Fruit fly (Drosophila melanogaster): ENCODE data around the gene wuho.

The wuho gene

DNA sequence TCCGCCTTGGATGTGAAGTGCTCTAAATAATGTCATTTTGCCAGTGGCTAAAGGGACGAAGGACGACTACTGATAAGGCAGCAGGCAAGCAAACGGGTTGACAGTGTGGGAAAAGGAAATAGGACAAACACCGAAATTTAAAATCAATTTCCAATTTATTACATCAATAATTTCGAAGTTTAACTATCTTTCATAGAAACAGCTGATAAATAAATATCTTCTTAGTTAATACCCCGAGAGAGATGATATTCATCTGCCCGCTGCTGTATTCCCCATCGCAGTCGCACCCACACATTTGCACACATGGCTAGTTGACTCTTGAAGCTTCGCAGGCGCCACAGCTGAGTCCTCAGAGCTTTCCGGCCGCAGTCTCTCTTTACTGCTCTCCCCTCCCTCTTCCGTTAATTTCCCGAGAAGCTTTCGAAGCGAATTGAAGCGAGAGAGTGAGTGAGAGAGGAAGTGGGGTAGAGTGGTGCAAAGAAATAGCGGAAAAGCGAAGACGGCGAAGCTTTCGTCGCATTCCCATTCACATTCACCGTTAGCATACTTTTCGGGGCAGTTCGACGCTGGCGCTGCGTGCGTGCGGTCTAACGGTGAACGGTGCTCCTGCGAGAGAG is 29.1 kb downstream of the wuho start:
- TF ChIP-seq CG10348 (GFP tag; IDR thresholded peaks at IDR 0.05) (no peak), CG15710 (tag; optimal IDR thresholded peaks at IDR 0.05) (peak; percentile 57), gl (tag; optimal IDR thresholded peaks at IDR 0.05) (peak; percentile 9), CG9948 (tag; optimal IDR thresholded peaks at IDR 0.05) (peak; percentile 36), CG32121 (GFP tag; IDR thresholded peaks at IDR 0.05) (peak; percentile 35; the same call in 1 of the 2 replicates), CG4496 (GFP tag; IDR thresholded peaks at IDR 0.05) (peak; percentile 66), CG12605 (GFP tag; IDR thresholded peaks at IDR 0.05) (peak; percentile 57), CG13204 (GFP tag; optimal IDR thresholded peaks at IDR 0.05) (no peak), EcR (GFP tag; optimal IDR thresholded peaks at IDR 0.05) (no peak), Ets98B (GFP tag; IDR thresholded peaks at IDR 0.05) (peak; percentile 62), Snoo (tag; optimal IDR thresholded peaks at IDR 0.05) (no peak), CG8301 (tag; optimal IDR thresholded peaks at IDR 0.05) (peak; percentile 35), Pif1A (GFP tag; optimal IDR thresholded peaks at IDR 0.05) (peak; percentile 12), fd96Ca (GFP tag; IDR thresholded peaks at IDR 0.05) (peak; percentile 56; the same call in 1 of the 3 replicates), D1 (tag; optimal IDR thresholded peaks at IDR 0.05) (no peak), Pif1B (GFP tag; optimal IDR thresholded peaks at IDR 0.05) (peak; percentile 9), CG14655 (GFP tag; optimal IDR thresholded peaks at IDR 0.05) (peak; percentile 37), CG34367 (tag; optimal IDR thresholded peaks at IDR 0.05) (peak; percentile 41), CG8159 (tag; optimal IDR thresholded peaks at IDR 0.05) (peak; percentile 62), rn (GFP tag; IDR thresholded peaks at IDR 0.05) (no peak), CG17806 (tag; optimal IDR thresholded peaks at IDR 0.05) (no peak)

DNA sequence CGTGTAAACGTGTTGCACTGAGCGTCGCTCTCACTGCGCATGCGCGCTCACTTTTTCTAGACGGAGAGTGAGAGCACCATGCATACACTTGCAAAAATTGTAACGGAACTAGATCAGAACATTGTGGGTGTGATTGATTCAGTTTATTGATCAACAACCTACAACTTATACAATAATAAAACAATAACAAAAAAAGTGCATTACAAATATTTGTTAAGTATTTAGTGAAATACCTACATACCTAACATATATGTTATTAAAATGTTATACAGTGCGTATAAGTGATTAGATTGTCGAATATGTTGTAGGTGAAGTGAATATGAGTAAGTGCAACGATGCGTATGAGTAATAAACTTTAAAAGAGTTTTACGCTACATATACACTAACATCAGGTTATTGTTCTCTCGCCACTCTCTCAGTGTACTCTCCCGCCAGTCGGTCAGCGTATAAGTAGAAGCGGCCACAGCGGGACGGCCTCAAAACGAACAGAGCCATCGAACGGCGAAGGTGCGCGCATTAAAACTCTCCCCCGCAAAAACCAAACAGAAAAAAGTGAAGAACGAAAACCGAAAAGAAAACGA is 42.6 kb downstream of the wuho start, which contains the start of gene CG42240:
CG42240 (plus strand) TSS at position 474 of the 581 bp plus-strand sequence.
- TF ChIP-seq gl (tag; optimal IDR thresholded peaks at IDR 0.05) (peak; percentile 77), CG9948 (tag; optimal IDR thresholded peaks at IDR 0.05) (peak; percentile 93), CG10348 (GFP tag; IDR thresholded peaks at IDR 0.05) (peak; percentile 47; the same call in 1 of the 2 replicates), EcR (GFP tag; optimal IDR thresholded peaks at IDR 0.05) (peak; percentile 83), CG12605 (GFP tag; IDR thresholded peaks at IDR 0.05) (peak; percentile 80), CG15710 (tag; optimal IDR thresholded peaks at IDR 0.05) (peak; percentile 93), CG32121 (GFP tag; IDR thresholded peaks at IDR 0.05) (peak; percentile 89), CG17806 (tag; optimal IDR thresholded peaks at IDR 0.05) (peak; percentile 88), CG4496 (GFP tag; IDR thresholded peaks at IDR 0.05) (peak; percentile 77), Pif1A (GFP tag; optimal IDR thresholded peaks at IDR 0.05) (peak; percentile 92), CG34367 (tag; optimal IDR thresholded peaks at IDR 0.05) (peak; percentile 89), Pif1B (GFP tag; optimal IDR thresholded peaks at IDR 0.05) (peak; percentile 92), rn (GFP tag; IDR thresholded peaks at IDR 0.05) (0 out of 2 replicates have a peak, but pooled peaks have one; percentile 28), CG8301 (tag; optimal IDR thresholded peaks at IDR 0.05) (peak; percentile 95), Snoo (tag; optimal IDR thresholded peaks at IDR 0.05) (peak; percentile 92), CG8159 (tag; optimal IDR thresholded peaks at IDR 0.05) (peak; percentile 95), Ets98B (GFP tag; IDR thresholded peaks at IDR 0.05) (peak; percentile 74), D1 (tag; optimal IDR thresholded peaks at IDR 0.05) (peak; percentile 91), CG14655 (GFP tag; optimal IDR thresholded peaks at IDR 0.05) (peak; percentile 98), CG13204 (GFP tag; optimal IDR thresholded peaks at IDR 0.05) (peak; percentile 80), fd96Ca (GFP tag; IDR thresholded peaks at IDR 0.05) (peak; percentile 58)

DNA sequence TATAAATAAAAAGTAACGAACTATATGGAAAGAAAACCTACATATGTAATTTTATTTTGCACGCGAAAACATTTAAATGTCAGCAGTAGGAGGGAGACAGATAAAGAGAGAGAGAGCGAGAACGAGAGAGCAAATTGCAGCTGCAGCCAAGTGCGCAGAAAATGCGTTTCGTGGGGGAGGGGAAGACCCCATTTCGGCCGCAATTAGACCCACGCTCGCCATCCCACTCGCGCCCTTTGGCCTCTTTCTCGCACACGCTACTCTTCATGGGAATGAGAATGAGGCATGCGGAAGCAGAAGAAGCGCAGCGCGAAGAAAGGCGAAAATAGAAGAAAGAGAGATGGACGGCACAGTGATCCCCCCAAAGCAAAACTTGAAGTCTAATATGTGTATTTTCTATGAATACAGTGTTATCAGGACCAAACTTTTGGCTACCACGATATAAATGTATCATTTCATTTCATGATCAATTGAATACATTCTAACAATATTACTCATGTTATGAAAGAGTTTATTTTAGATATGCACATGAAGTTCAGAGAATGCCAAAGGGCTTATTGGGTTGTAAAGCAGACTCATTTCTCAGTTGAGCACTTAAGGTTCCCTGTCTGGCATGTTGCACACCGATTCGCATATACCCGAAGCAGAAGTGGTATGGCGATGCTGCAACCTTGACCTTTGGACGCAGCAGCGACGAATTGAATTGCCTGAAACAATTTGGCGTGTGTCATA is 45.3 kb downstream of the wuho start:
- TF ChIP-seq CG10348 (GFP tag; IDR thresholded peaks at IDR 0.05) = no peak
- peak; percentile 58; the same call in 2 of the 3 replicates for TF ChIP-seq fd96Ca (GFP tag; IDR thresholded peaks at IDR 0.05)
- peak; percentile 23 for TF ChIP-seq CG8159 (tag; optimal IDR thresholded peaks at IDR 0.05)
- peak; percentile 68 for TF ChIP-seq CG14655 (GFP tag; optimal IDR thresholded peaks at IDR 0.05)
- no peak for TF ChIP-seq Ets98B (GFP tag; IDR thresholded peaks at IDR 0.05)
- peak; percentile 52 for TF ChIP-seq CG8301 (tag; optimal IDR thresholded peaks at IDR 0.05)
- peak; percentile 52; the same call in 2 of the 3 replicates for TF ChIP-seq CG4496 (GFP tag; IDR thresholded peaks at IDR 0.05)
- peak; percentile 24 for TF ChIP-seq CG15710 (tag; optimal IDR thresholded peaks at IDR 0.05)
- peak; percentile 47 for TF ChIP-seq CG13204 (GFP tag; optimal IDR thresholded peaks at IDR 0.05)
- TF ChIP-seq CG9948 (tag; optimal IDR thresholded peaks at IDR 0.05) = peak; percentile 23
- TF ChIP-seq CG32121 (GFP tag; IDR thresholded peaks at IDR 0.05) = peak; percentile 21; the same call in 1 of the 2 replicates
- TF ChIP-seq gl (tag; optimal IDR thresholded peaks at IDR 0.05) = no peak
- TF ChIP-seq Pif1A (GFP tag; optimal IDR thresholded peaks at IDR 0.05) = no peak

DNA sequence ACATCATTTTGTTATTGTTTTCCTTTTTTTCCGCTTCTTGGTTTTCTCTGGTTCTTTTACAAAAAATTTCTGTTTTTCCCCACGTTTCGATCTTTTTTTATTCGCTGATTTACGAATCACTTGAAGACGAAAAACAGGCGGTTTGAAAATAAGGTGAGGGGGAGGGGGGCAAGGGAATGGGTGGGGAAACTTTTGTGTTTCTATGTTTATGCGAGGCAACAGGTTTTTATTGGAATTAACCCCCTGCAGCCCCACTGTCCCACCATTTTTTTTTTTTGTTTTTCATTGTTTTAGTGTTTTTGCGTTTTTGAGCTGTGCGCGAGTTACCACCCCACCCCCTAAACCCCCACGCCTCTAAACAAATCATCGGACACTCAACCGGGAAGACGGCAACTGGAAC is 47.0 kb downstream of the wuho start:
- TF ChIP-seq CG4496 (GFP tag; IDR thresholded peaks at IDR 0.05) (0 out of 3 replicates have a peak, but pooled peaks have one; percentile 8), EcR (GFP tag; optimal IDR thresholded peaks at IDR 0.05) (no peak), CG8159 (tag; optimal IDR thresholded peaks at IDR 0.05) (no peak), CG8301 (tag; optimal IDR thresholded peaks at IDR 0.05) (no peak), CG32121 (GFP tag; IDR thresholded peaks at IDR 0.05) (no peak)

DNA sequence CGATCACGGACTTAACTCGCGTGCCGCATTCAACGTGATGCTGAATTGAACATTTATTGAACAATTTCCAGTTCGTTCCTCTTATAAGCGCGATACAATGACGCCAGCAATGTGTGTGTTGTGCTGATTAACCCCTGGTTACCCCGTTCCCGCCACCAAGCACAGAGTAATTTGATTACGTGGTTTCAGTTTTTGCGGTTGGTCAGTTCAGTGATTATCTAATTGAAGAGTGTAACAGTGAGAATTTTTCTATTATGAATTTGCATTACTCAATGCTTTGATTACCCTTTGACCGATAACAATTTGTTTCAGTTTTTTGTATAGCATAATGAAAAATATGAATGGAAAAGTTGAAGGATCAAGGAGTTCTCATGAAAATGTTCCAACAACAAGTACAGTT is 49.8 kb downstream of the wuho start, which contains the start of gene CG3842:
CG3842 (plus strand) TSS at position 61 of the 400 bp plus-strand sequence.
- TF ChIP-seq rn (GFP tag; IDR thresholded peaks at IDR 0.05) = no peak
- no peak for TF ChIP-seq CG12605 (GFP tag; IDR thresholded peaks at IDR 0.05)
- no peak for TF ChIP-seq CG4496 (GFP tag; IDR thresholded peaks at IDR 0.05)
- no peak for TF ChIP-seq CG15710 (tag; optimal IDR thresholded peaks at IDR 0.05)
- no peak for TF ChIP-seq D1 (tag; optimal IDR thresholded peaks at IDR 0.05)
- no peak for TF ChIP-seq fd96Ca (GFP tag; IDR thresholded peaks at IDR 0.05)
- TF ChIP-seq CG14655 (GFP tag; optimal IDR thresholded peaks at IDR 0.05) = no peak
- no peak for TF ChIP-seq CG9948 (tag; optimal IDR thresholded peaks at IDR 0.05)
- no peak for TF ChIP-seq Pif1B (GFP tag; optimal IDR thresholded peaks at IDR 0.05)
- no peak for TF ChIP-seq Ets98B (GFP tag; IDR thresholded peaks at IDR 0.05)
- no peak for TF ChIP-seq gl (tag; optimal IDR thresholded peaks at IDR 0.05)
- no peak for TF ChIP-seq EcR (GFP tag; optimal IDR thresholded peaks at IDR 0.05)
- no peak for TF ChIP-seq CG32121 (GFP tag; IDR thresholded peaks at IDR 0.05)
- TF ChIP-seq CG17806 (tag; optimal IDR thresholded peaks at IDR 0.05) = no peak
- no peak for TF ChIP-seq CG8159 (tag; optimal IDR thresholded peaks at IDR 0.05)
- no peak for TF ChIP-seq CG34367 (tag; optimal IDR thresholded peaks at IDR 0.05)
- TF ChIP-seq CG13204 (GFP tag; optimal IDR thresholded peaks at IDR 0.05) = no peak
- TF ChIP-seq CG8301 (tag; optimal IDR thresholded peaks at IDR 0.05) = no peak
- TF ChIP-seq CG10348 (GFP tag; IDR thresholded peaks at IDR 0.05) = no peak

All from whole organism, pupa.